Worm (Caenorhabditis elegans) whole organism, L4 larva: Measurements from ENCODE around the gene tyr-1.

Experiments used
- F37D6.2 ChIP-seq: sonication (generic microtip); optimal IDR thresholded peaks from 2 replicates; lab custom pipeline; 2016; ENCODE audit warnings: mild to moderate bottlenecking, missing genetic modification characterization, missing compliant biosample characterization
- F49E8.2 ChIP-seq: sonication (generic microtip); optimal IDR thresholded peaks from 2 replicates; lab custom pipeline; 2016; ENCODE audit warnings: missing compliant biosample characterization, mild to moderate bottlenecking, missing genetic modification characterization, borderline replicate concordance
- T20F7.1 ChIP-seq: fragments of 200-800 bp; sonication (Bioruptor generic); optimal IDR thresholded peaks from 2 replicates; lab custom pipeline; 2018; ENCODE audit warnings: mild to moderate bottlenecking, missing genetic modification characterization, missing compliant biosample characterization
- Y105C5A.15 ChIP-seq: fragments of 200-800 bp; sonication (Bioruptor generic); IDR thresholded peaks from 2 replicates; pipeline ENCODE4 v1.3.6; 2022; ENCODE audit warnings: missing genetic modification characterization, missing compliant biosample characterization
- Y48G9A.11 ChIP-seq: fragments of 200-800 bp; sonication (Bioruptor generic); IDR thresholded peaks from 2 replicates; pipeline ENCODE4 v1.3.6; 2022; ENCODE audit warnings: missing genetic modification reagents, missing genetic modification characterization, missing compliant biosample characterization
- Y75B8A.6 ChIP-seq: fragments of 200-800 bp; sonication (Bioruptor generic); IDR thresholded peaks from 2 replicates; pipeline ENCODE4 v1.3.6; 2022; ENCODE audit warnings: missing genetic modification reagents, missing genetic modification characterization, missing compliant biosample characterization
- aha-1 ChIP-seq: fragments of 150-350 bp; peaks from one replicate; lab custom pipeline; 2014; ENCODE audit warnings: missing biosample characterization, missing genetic modification characterization
- aly-2 ChIP-seq: sonication (generic microtip); optimal IDR thresholded peaks from 2 replicates; lab custom pipeline; 2018; ENCODE audit warnings: missing biosample characterization, missing genetic modification characterization
- ama-1 ChIP-seq: fragments of 150-350 bp; optimal IDR thresholded peaks from 2 replicates; lab custom pipeline; 2014; ENCODE audit warnings: inconsistent platforms, mixed read lengths
- ceh-20 ChIP-seq: fragments of 200-800 bp; sonication (Bioruptor generic); IDR thresholded peaks from 2 replicates; pipeline ENCODE4 v1.3.6; 2022; ENCODE audit warnings: missing genetic modification reagents, missing genetic modification characterization, missing compliant biosample characterization
- ceh-28 ChIP-seq: fragments of 150-350 bp; optimal IDR thresholded peaks from 2 replicates; lab custom pipeline; 2014; ENCODE audit warnings: missing biosample characterization, missing genetic modification reagents, missing genetic modification characterization
- ceh-44 ChIP-seq: fragments of 200-800 bp; sonication (Bioruptor generic); IDR thresholded peaks from 2 replicates; pipeline ENCODE4 v1.3.6; 2022; ENCODE audit warnings: missing genetic modification reagents, missing genetic modification characterization, missing compliant biosample characterization
- cey-2 ChIP-seq: sonication (generic microtip); optimal IDR thresholded peaks from 3 replicates; lab custom pipeline; 2017; ENCODE audit warnings: missing genetic modification characterization, mild to moderate bottlenecking, missing compliant biosample characterization, antibody characterized with exemption, borderline replicate concordance; ENCODE audit not compliant: insufficient read depth
- ctbp-1 ChIP-seq: fragments of 200-800 bp; sonication (Bioruptor generic); IDR thresholded peaks from 2 replicates; pipeline ENCODE4 v1.3.6; 2022; ENCODE audit warnings: missing genetic modification reagents, missing genetic modification characterization, missing compliant biosample characterization
- daf-12 ChIP-seq: fragments of 150-350 bp; optimal IDR thresholded peaks from 2 replicates; lab custom pipeline; 2014; ENCODE audit warnings: missing biosample characterization, missing genetic modification reagents, missing genetic modification characterization
- daf-16 ChIP-seq, 3 experiments: sonication (generic microtip); optimal IDR thresholded peaks; 2 replicates each; lab custom pipeline; 2016 to 2017; ENCODE audit warnings: missing genetic modification characterization in 3 of 3, missing genetic modification reagents in 3 of 3, mild to moderate bottlenecking in 2 of 3, missing compliant biosample characterization in 2 of 3, missing biosample characterization in 1 of 3, moderate library complexity in 1 of 3
- daf-19 ChIP-seq: fragments of 200-800 bp; sonication (Bioruptor generic); conservative IDR thresholded peaks from 2 replicates; pipeline ENCODE4 v1.3.6; 2022; ENCODE audit warnings: missing genetic modification characterization, missing compliant biosample characterization
- daf-8 ChIP-seq: fragments of 200-800 bp; sonication (Bioruptor generic); IDR thresholded peaks from 2 replicates; pipeline ENCODE4 v1.3.6; 2022; ENCODE audit warnings: missing genetic modification characterization, missing compliant biosample characterization
- dpl-1 ChIP-seq: fragments of 150-350 bp; optimal IDR thresholded peaks from 2 replicates; lab custom pipeline; 2014; ENCODE audit warnings: missing biosample characterization, missing genetic modification reagents, missing genetic modification characterization
- dve-1 ChIP-seq: sonication (generic microtip); optimal IDR thresholded peaks from 2 replicates; lab custom pipeline; 2017; ENCODE audit warnings: antibody characterized with exemption, mild to moderate bottlenecking, missing genetic modification characterization, missing compliant biosample characterization; ENCODE audit not compliant: insufficient read depth
- egl-27 ChIP-seq: sonication (generic microtip); optimal IDR thresholded peaks from 3 replicates; lab custom pipeline; 2017; ENCODE audit warnings: missing biosample characterization, missing genetic modification reagents, missing genetic modification characterization
- egl-43 ChIP-seq: fragments of 200-800 bp; sonication (Bioruptor generic); IDR thresholded peaks from 2 replicates; pipeline ENCODE4 v1.3.6; 2022; ENCODE audit warnings: missing genetic modification reagents, missing genetic modification characterization, missing compliant biosample characterization
- fkh-10 ChIP-seq: fragments of 150-350 bp; optimal IDR thresholded peaks from 2 replicates; lab custom pipeline; 2014; ENCODE audit warnings: missing biosample characterization, missing genetic modification reagents, missing genetic modification characterization
- fos-1 ChIP-seq: fragments of 150-350 bp; optimal IDR thresholded peaks from 2 replicates; lab custom pipeline; 2014; ENCODE audit warnings: missing biosample characterization, missing genetic modification characterization
- hlh-30 ChIP-seq: sonication (generic microtip); optimal IDR thresholded peaks from 2 replicates; lab custom pipeline; 2017; ENCODE audit warnings: antibody characterized with exemption, mild to moderate bottlenecking, missing genetic modification characterization, missing compliant biosample characterization; ENCODE audit not compliant: insufficient read depth
- hmg-1.1 ChIP-seq: fragments of 200-800 bp; sonication (Bioruptor generic); IDR thresholded peaks from 2 replicates; pipeline ENCODE4 v1.3.6; 2022; ENCODE audit warnings: missing genetic modification reagents, missing genetic modification characterization, missing compliant biosample characterization
- lin-38 ChIP-seq: fragments of 200-800 bp; sonication (Bioruptor generic); IDR thresholded peaks from 2 replicates; pipeline ENCODE4 v1.3.6; 2022; ENCODE audit warnings: missing genetic modification reagents, missing genetic modification characterization, missing compliant biosample characterization
- lsy-2 ChIP-seq, 2 experiments: fragments of 150-350 bp in 1 of 2; sonication (generic microtip) in 1 of 2; optimal IDR thresholded peaks; 2 replicates each; lab custom pipeline; 2014 to 2017; ENCODE audit warnings: missing biosample characterization in 2 of 2, missing genetic modification characterization in 2 of 2
- mdl-1 ChIP-seq, 2 experiments: fragments of 150-350 bp in 1 of 2; sonication (generic microtip) in 1 of 2; optimal IDR thresholded peaks; 2 replicates each; lab custom pipeline; 2014 to 2017; ENCODE audit warnings: missing biosample characterization in 2 of 2, missing genetic modification characterization in 2 of 2
- mxl-3 ChIP-seq: fragments of 200-800 bp; sonication (Bioruptor generic); optimal IDR thresholded peaks from 2 replicates; lab custom pipeline; 2018; ENCODE audit warnings: mild to moderate bottlenecking, missing genetic modification characterization, missing compliant biosample characterization
- nhr-11 ChIP-seq: fragments of 150-350 bp; optimal IDR thresholded peaks from 2 replicates; lab custom pipeline; 2014; ENCODE audit warnings: missing biosample characterization, missing genetic modification characterization
- nhr-111 ChIP-seq: fragments of 200-800 bp; sonication (Bioruptor generic); optimal IDR thresholded peaks from 2 replicates; lab custom pipeline; 2018; ENCODE audit warnings: mild to moderate bottlenecking, missing genetic modification characterization, missing compliant biosample characterization
- nhr-25 ChIP-seq: sonication (generic microtip); optimal IDR thresholded peaks from 2 replicates; lab custom pipeline; 2017; ENCODE audit warnings: missing genetic modification characterization, mild to moderate bottlenecking, missing compliant biosample characterization, antibody characterized with exemption, moderate library complexity, borderline replicate concordance; ENCODE audit not compliant: insufficient read depth
- nhr-41 ChIP-seq: fragments of 200-800 bp; sonication (Bioruptor generic); IDR thresholded peaks from 2 replicates; pipeline ENCODE4 v1.3.6; 2022; ENCODE audit warnings: missing genetic modification reagents, missing genetic modification characterization, missing compliant biosample characterization
- set-16 ChIP-seq: fragments of 200-800 bp; sonication (Bioruptor generic); IDR thresholded peaks from 2 replicates; pipeline ENCODE4 v1.3.6; 2022; ENCODE audit warnings: missing genetic modification reagents, missing genetic modification characterization, missing compliant biosample characterization
- snpc-1.2 ChIP-seq: fragments of 200-800 bp; sonication (Bioruptor generic); IDR thresholded peaks from 2 replicates; pipeline ENCODE4 v1.3.6; 2022; ENCODE audit warnings: missing genetic modification reagents, missing genetic modification characterization, missing compliant biosample characterization
- snpc-4 ChIP-seq: fragments of 150-350 bp; optimal IDR thresholded peaks from 2 replicates; lab custom pipeline; 2014; ENCODE audit warnings: missing biosample characterization, missing genetic modification characterization
- ztf-7 ChIP-seq: fragments of 150-350 bp; optimal IDR thresholded peaks from 2 replicates; lab custom pipeline; 2014; ENCODE audit warnings: missing biosample characterization, missing genetic modification characterization

Gene tyr-1

ce11 chrIII:7873481-7873880 is at the start of gene tyr-1:
Gene tyr-1 (plus strand): TSS chrIII:7873781.
- TF ChIP-seq fkh-10 (GFP tag; lab: Kevin White, UChicago) (no peak), dve-1 (tag; lab: Kevin White, UChicago) (no peak), daf-8 (no peak), mdl-1 (tag; optimal IDR thresholded peaks at IDR 0.05; lab: Kevin White, UChicago) (no peak), snpc-1.2 (GFP tag; lab: Robert Waterston, UW) (no peak), ztf-7 (tag; lab: Kevin White, UChicago) (no peak), lin-38 (GFP tag; lab: Robert Waterston, UW) (no peak), Y75B8A.6 (no peak), aha-1 (no peak), cey-2 (tag; lab: Kevin White, UChicago) (no peak), fos-1 (no peak), mxl-3 (no peak), nhr-111 (GFP tag; lab: Kevin White, UChicago) (no peak), hlh-30 (tag; lab: Kevin White, UChicago) (no peak), F37D6.2 (no peak), nhr-25 (tag; lab: Kevin White, UChicago) (no peak), F49E8.2 (no peak), nhr-41 (GFP tag; lab: Robert Waterston, UW) (no peak)

- TF ChIP-seq egl-43 (GFP tag; lab: Robert Waterston, UW) (0 out of 2 replicates have a peak, but pooled peaks have one; percentile 11), Y75B8A.6 (no peak), ctbp-1 (GFP tag; lab: Robert Waterston, UW) (no peak), Y105C5A.15 (GFP tag; lab: Robert Waterston, UW) (0 out of 2 replicates have a peak, but pooled peaks have one; percentile 4), snpc-4 (tag; lab: Kevin White, UChicago) (no peak), aha-1 (peak; percentile 15), ceh-20 (GFP tag; lab: Robert Waterston, UW) (no peak), daf-19 (peak; percentile 48; the same call in 1 of the 2 replicates)
Measured at ce11 chrIII:7824041-7824440, 49.5 kb upstream of the tyr-1 start.

- TF ChIP-seq daf-16 (GFP tag; optimal IDR thresholded peaks at IDR 0.05; lab: Kevin White, UChicago) (no peak), daf-16 (tag; optimal IDR thresholded peaks at IDR 0.05; lab: Kevin White, UChicago) (peak; percentile 40), lsy-2 (tag; optimal IDR thresholded peaks at IDR 0.05; lab: Kevin White, UChicago) (peak in 1 of 2 experiments; percentile 65), ceh-44 (GFP tag; lab: Robert Waterston, UW) (no peak), dve-1 (tag; lab: Kevin White, UChicago) (peak; percentile 11), dpl-1 (GFP tag; lab: Kevin White, UChicago) (peak; percentile 61), daf-12 (tag; lab: Kevin White, UChicago) (no peak), ama-1 (lab: Kevin White, UChicago) (peak; percentile 14), snpc-1.2 (GFP tag; lab: Robert Waterston, UW) (no peak), hlh-30 (tag; lab: Kevin White, UChicago) (peak; percentile 41)
Measured at ce11 chrIII:7828576-7829461, 44.8 kb upstream of the tyr-1 start, which contains the start of the genes egl-45 and kcmf-1. Gene egl-45 (minus strand): TSS chrIII:7828626. Gene kcmf-1 (plus strand): TSS chrIII:7829411.

- TF ChIP-seq nhr-111 (GFP tag; lab: Kevin White, UChicago) = no peak
- no peak for TF ChIP-seq T20F7.1 (GFP tag; lab: Kevin White, UChicago)
- no peak for TF ChIP-seq Y48G9A.11
- no peak for TF ChIP-seq egl-27 (tag; lab: Kevin White, UChicago)
- no peak for TF ChIP-seq hmg-1.1 (GFP tag; lab: Robert Waterston, UW)
- TF ChIP-seq aly-2 (tag; lab: Kevin White, UChicago) = no peak
- TF ChIP-seq ceh-28 = no peak
- no peak for TF ChIP-seq nhr-11 (tag; lab: Kevin White, UChicago)
- no peak for TF ChIP-seq set-16 (GFP tag; lab: Robert Waterston, UW)
Measured at ce11 chrIII:7832473-7832872, 41.1 kb upstream of the tyr-1 start.
